Worm (Caenorhabditis elegans) whole organism, L4/young adult: ENCODE results near the gene col-96.

Experiments used
- W03F9.2 ChIP-seq: fragments of 150-350 bp; optimal IDR thresholded peaks from 2 replicates; lab custom pipeline; 2014; ENCODE audit warnings: missing biosample characterization, missing genetic modification characterization
- dao-5 ChIP-seq: sonication (generic microtip); optimal IDR thresholded peaks from 2 replicates; lab custom pipeline; 2016; ENCODE audit warnings: missing genotype, missing genetic modification characterization, moderate library complexity, missing compliant biosample characterization
- him-1 ChIP-seq: sonication (generic microtip); optimal IDR thresholded peaks from 2 replicates; lab custom pipeline; 2016; ENCODE audit warnings: missing genotype, missing genetic modification reagents, missing genetic modification characterization, missing compliant biosample characterization

col-96 gene

DNA sequence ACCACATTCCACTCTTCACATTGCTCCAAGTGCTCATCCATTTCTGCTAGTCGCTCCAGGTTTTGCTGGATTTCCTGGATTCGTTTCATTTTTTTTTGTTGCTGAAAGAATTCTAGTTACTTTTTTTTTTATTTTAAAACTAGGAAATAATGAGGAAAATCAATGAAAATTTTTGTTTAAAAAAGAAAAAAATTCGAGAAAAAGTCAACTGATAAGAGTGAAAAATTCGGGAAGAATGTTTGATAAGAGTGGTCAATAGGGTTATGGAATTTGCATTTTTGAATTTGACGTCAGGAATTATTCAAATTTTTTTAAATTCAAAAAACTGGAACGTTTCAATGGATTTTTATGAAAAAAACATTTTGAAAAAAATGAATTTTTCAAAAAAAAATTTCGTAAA, 20.0 kb upstream of the col-96 start, which contains the start of gene Y41C4A.12:
Gene Y41C4A.12, minus strand, starts transcription at position 101 of the 400 bp plus-strand sequence.
- no peak for TF ChIP-seq dao-5 (tag; lab: Kevin White, UChicago)
- no peak for TF ChIP-seq him-1 (tag; lab: Kevin White, UChicago)
- no peak for TF ChIP-seq W03F9.2 (tag; lab: Kevin White, UChicago)

DNA sequence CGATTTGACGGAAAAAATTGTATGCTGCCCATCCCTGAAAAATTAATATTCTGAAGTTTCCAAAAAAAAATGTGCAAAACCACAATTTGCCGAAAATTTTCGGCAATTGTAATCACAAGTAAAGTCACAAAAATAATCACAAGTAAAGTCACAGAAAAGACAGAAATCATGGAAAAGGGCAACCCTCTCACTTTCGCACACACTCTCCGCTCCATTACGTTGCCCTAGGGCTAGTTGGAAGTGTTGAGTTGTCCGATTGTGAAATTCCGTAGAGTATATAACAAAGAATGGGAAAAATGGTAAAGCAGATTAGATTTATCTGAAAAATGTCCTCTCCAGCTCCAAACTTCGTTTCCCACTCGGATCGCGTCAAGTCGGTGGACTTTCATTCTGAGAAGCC, 14.8 kb upstream of the col-96 start, which contains the start of gene Y41C4A.32:
Gene Y41C4A.32, plus strand, starts transcription at position 302 of the 400 bp plus-strand sequence.
- TF ChIP-seq dao-5 (tag; lab: Kevin White, UChicago) (no peak), W03F9.2 (tag; lab: Kevin White, UChicago) (no peak), him-1 (tag; lab: Kevin White, UChicago) (no peak)

DNA sequence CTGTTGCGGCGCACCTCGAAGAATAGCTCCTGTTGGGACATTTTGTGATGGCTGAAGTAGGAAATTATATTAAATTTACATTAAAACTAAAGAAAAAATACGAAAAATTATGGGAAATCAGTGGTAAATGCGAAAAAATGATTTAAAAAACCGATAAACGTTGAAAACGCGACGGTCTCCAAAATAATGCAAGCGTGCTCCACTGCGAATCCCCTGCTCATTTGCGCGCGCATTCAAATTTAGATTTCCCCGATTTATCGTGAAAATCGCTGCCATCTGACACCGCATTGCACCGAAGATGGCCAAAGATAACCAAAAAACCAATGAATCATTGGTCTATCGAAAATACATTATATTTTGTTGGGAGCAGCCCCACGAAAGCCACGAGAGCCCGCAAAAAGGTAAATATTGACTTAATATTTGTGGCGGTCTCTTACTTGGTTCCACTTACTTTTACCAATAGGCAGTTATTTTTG, 12.9 kb upstream of the col-96 start, which contains the start of the genes elb-1 and Y41C4A.11:
Gene elb-1, minus strand, starts transcription at position 51 of the 476 bp plus-strand sequence.
Gene Y41C4A.11, plus strand, starts transcription at position 461 of the 476 bp plus-strand sequence.
- no peak for TF ChIP-seq him-1 (tag; lab: Kevin White, UChicago)

DNA sequence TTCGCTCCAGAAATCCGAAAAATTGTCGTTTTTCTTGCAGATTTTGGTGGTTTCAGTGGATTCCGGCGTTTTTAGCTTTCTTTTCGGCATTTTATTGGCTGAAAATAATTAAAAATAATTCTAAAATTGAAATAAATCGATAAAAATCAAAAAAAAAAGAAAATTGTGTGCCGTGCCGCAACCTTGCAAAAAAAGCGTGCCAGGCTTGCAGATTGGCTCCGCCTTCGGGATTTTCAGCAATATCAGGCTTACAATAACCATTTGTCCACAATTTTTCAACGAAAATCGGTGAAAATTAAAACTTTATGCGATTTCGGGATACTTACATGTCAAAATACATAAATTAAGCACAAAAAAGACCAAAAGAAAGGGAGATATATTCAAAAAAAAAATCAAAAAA, 12.0 kb upstream of the col-96 start, which contains the start of gene Y41C4A.9:
Gene Y41C4A.9, minus strand, starts transcription at position 98 of the 400 bp plus-strand sequence.
- no peak for TF ChIP-seq him-1 (tag; lab: Kevin White, UChicago)
- TF ChIP-seq dao-5 (tag; lab: Kevin White, UChicago): no peak
- no peak for TF ChIP-seq W03F9.2 (tag; lab: Kevin White, UChicago)

DNA sequence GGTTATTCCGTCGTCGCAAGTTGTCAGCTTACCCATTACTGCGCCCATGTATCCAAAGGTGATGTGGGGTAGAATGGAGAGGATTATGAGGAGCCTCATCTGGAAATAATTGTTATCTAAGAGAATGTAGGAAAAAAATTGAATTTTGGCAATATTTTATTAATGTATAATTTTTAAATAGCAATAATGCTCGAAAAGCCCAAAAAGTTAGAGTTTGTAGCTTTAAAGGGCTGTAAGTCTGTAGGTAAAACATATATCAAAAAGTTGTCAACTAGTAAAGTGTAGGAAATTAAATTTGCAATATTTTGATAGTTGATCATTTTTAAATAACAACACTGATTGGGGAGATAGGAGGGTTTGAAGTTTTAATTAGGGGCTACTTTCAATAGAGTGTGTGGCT, 2.2 kb upstream of the col-96 start, which contains the start of gene Y41C4A.8:
Gene Y41C4A.8, minus strand, starts transcription at position 101 of the 400 bp plus-strand sequence.
- TF ChIP-seq dao-5 (tag; lab: Kevin White, UChicago): no peak
- no peak for TF ChIP-seq W03F9.2 (tag; lab: Kevin White, UChicago)
- no peak for TF ChIP-seq him-1 (tag; lab: Kevin White, UChicago)

DNA sequence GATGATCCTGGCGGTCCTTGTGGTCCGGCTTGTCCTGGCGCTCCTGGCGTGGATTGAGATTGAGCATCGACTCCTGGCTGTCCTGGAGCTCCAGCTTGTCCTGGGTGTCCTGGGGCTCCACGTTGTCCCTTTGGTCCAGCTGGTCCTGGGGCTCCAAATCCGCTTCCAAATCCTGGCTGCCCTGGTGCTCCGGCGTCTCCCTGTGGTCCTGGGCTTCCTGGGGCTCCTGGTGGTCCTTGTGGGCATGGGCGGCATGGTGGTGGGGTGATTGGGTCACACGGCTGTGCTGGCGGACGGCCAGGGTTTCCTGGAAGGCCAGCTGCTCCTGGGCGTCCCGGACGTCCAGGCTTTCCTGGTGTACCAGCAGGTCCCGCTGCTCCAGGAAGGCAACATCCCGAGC, 635 bp downstream of the col-96 start:
- TF ChIP-seq W03F9.2 (tag; lab: Kevin White, UChicago) (no peak), him-1 (tag; lab: Kevin White, UChicago) (no peak), dao-5 (tag; lab: Kevin White, UChicago) (no peak)

DNA sequence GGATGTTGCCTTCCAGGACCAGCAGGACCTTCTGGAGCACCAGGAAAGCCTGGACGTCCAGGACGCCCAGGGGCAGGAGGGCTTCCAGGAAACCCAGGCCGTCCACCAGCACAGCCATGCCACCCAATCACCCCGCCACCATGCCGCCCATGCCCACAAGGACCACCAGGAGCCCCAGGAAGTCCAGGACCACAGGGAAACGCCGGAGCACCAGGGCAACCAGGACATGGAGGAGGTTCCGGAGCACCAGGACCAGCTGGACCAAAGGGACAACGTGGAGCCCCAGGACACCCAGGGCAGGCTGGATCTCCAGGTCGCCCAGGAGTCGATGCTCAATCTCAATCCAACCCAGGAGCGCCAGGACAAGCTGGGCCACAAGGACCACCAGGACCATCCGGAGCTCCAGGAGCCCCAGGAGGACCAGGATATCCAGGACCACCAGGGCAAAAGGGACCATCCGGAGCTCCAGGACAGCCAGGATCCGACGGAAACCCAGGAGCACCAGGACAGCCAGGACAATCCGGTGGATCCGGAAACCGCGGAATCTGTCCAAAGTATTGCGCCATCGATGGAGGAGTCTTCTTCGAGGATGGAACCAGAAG, 2.1 kb downstream of the col-96 start:
- no peak for TF ChIP-seq dao-5 (tag; lab: Kevin White, UChicago)
- no peak for TF ChIP-seq W03F9.2 (tag; lab: Kevin White, UChicago)
- TF ChIP-seq him-1 (tag; lab: Kevin White, UChicago): no peak

DNA sequence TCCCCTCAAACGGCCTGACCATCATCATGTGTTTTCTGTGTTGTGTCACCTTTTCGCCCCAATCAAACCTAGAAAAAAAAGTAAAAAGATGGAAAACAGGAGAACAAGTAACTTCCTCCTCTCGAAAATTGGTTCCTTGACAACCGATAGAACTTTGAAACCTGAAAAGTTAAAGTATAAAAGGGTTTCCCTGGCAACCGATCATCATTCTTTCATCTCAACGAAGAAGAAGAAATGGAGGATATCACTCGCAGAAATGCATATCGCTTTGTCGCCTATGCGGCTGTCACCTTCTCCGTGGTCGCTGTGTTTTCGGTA, 2.8 kb downstream of the col-96 start, which contains the start of gene col-95:
Gene col-95, plus strand, starts transcription at position 219 of the 318 bp plus-strand sequence.
- no peak for TF ChIP-seq dao-5 (tag; lab: Kevin White, UChicago)
- no peak for TF ChIP-seq W03F9.2 (tag; lab: Kevin White, UChicago)
- TF ChIP-seq him-1 (tag; lab: Kevin White, UChicago): no peak

DNA sequence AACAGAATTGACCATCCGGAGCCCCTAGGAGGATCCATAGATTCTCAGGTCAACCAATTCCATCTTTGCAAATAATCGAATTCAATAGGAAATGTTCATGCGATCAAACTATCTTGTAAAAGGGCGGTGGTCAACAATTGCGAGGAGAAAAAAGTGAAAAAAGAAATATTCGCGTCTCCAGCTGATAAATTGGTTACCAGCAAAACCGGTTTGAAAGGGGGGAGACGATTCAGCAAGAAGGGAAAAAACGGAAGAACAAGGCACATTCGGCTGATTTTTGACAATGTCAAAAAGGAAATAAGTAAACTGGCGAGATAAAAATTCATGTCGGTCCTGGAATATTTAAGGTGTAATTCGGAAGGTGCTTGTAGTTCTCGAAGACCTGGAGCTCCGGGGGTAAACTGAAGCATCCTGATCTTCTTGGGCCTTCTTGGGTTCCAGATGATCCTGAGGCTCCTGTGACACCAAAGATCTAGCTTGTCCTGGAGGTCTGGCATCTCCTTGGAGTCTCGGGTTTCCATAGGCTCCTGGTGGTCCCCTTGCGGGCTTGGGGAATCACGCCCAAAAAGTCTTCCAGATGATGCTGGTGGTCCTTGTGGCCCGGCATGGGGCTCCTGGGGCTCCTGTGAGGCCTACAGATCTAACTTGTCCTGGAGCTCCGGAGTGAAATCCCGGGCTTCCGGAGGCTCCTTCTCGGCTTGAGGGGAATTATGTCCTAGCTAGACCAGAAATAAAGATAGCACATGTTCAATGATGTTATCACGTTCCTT, 3.4 kb downstream of the col-96 start:
- TF ChIP-seq W03F9.2 (tag; lab: Kevin White, UChicago): no peak
- TF ChIP-seq dao-5 (tag; lab: Kevin White, UChicago): no peak
- no peak for TF ChIP-seq him-1 (tag; lab: Kevin White, UChicago)

DNA sequence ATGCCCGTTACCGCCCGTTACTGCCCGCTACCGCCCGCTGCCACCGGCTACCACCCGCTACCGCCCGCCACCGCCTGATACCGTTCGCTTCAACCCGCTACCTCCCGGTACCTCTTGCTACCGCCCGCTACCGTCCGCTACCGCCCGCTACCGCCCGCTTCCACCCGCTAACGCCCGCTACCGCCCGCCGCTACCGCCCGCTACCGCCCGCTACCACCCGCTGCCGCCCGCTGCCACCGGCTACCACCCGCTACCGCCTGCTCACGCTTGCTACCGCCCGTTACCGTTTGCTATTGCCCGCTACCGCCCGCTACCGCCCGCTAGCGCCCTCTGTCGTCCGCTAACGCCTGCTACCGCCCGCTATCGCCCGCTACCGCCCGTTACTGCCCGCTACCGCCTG, 4.7 kb downstream of the col-96 start:
- TF ChIP-seq W03F9.2 (tag; lab: Kevin White, UChicago): no peak
- no peak for TF ChIP-seq dao-5 (tag; lab: Kevin White, UChicago)
- TF ChIP-seq him-1 (tag; lab: Kevin White, UChicago): no peak

DNA sequence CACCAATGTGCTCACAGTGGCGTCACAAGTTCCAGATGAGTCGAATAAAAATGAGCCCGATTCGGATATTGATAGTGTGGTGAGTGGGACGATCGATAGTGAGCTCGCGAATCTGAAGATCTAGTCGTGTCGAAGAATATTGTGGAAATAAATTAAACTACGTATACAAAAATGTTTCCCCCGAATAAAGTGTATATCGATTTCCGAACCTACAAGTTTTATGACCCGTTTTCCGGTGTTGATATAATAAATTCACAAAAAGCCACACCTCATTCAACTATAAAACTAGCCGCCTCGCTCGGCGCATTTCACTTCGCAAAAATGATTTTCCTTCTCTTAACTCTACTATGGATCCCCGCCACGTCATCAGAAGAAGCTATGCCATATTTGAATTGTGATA, 6.6 kb downstream of the col-96 start, which contains the start of gene pqn-84:
Gene pqn-84, plus strand, starts transcription at position 301 of the 400 bp plus-strand sequence.
- TF ChIP-seq W03F9.2 (tag; lab: Kevin White, UChicago) (no peak), dao-5 (tag; lab: Kevin White, UChicago) (no peak), him-1 (tag; lab: Kevin White, UChicago) (no peak)

DNA sequence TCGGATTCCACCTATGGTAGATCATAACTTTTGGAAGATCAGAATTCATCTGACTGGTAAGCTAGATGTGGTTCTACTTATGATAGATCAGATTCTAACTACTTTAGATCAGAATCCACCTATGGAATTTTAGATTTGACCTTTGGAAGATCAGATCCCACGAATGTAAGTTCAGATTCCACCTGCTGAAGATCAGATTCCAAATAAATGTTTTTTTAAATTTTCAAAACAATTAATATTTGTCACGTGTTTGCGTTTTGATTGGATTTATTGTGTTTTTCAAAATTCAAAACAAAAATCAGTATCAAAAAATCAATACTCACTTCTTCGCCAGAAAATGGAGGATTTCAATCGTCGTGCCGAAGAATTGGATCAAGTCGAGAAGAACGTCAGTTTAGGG, 8.0 kb downstream of the col-96 start, which contains the start of gene Y41C4A.7:
Gene Y41C4A.7, plus strand, starts transcription at position 301 of the 400 bp plus-strand sequence.
- no peak for TF ChIP-seq dao-5 (tag; lab: Kevin White, UChicago)
- no peak for TF ChIP-seq him-1 (tag; lab: Kevin White, UChicago)
- no peak for TF ChIP-seq W03F9.2 (tag; lab: Kevin White, UChicago)

DNA sequence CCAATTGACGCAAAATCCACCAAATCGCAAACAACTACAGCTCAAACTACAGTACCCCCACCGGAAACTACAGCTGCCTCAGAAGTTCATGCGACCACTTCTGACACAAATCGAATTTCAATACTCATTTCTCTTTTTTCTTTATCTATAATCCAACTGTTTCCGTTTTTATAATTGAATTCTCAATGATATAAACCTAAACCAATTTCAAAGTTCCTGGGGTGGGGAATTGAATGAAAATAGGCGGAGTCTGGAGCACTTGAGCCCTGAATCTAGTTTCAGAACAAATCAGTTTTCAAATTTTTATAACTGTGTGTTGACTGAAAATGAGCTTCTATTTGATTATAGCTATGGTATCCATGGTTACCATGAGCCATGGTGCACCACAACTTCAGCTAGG, 10.3 kb downstream of the col-96 start, which contains the start of gene Y41C4A.6:
Gene Y41C4A.6, plus strand, starts transcription at position 301 of the 400 bp plus-strand sequence.
- no peak for TF ChIP-seq dao-5 (tag; lab: Kevin White, UChicago)
- TF ChIP-seq him-1 (tag; lab: Kevin White, UChicago): no peak
- TF ChIP-seq W03F9.2 (tag; lab: Kevin White, UChicago): no peak
